Worm (Caenorhabditis elegans) whole organism, L3 larva: ENCODE measurements around the gene asp-14.

Experiments
- R02D3.7 ChIP-seq: fragments of 150-350 bp; optimal IDR thresholded peaks from 2 replicates; lab custom pipeline; 2014; ENCODE audit warnings: missing biosample characterization, missing genetic modification characterization
- ZK546.5 ChIP-seq: sonication (generic microtip); optimal IDR thresholded peaks from 2 replicates; lab custom pipeline; 2017; ENCODE audit warnings: missing biosample characterization, missing genetic modification characterization
- aly-2 ChIP-seq: fragments of 150-350 bp; optimal IDR thresholded peaks from 2 replicates; lab custom pipeline; 2014; ENCODE audit warnings: missing biosample characterization, missing genetic modification characterization
- ceh-16 ChIP-seq: sonication (generic microtip); optimal IDR thresholded peaks from 2 replicates; lab custom pipeline; 2017; ENCODE audit warnings: missing biosample characterization, missing genetic modification characterization
- ceh-28 ChIP-seq: fragments of 150-350 bp; optimal IDR thresholded peaks from 2 replicates; lab custom pipeline; 2014; ENCODE audit warnings: missing biosample characterization, missing genetic modification reagents, missing genetic modification characterization
- ceh-82 ChIP-seq: fragments of 150-350 bp; optimal IDR thresholded peaks from 2 replicates; lab custom pipeline; 2014; ENCODE audit warnings: missing biosample characterization, missing genetic modification characterization
- ceh-9 ChIP-seq: sonication (generic microtip); optimal IDR thresholded peaks from 2 replicates; lab custom pipeline; 2018; ENCODE audit warnings: missing biosample characterization, missing genetic modification characterization
- elt-1 ChIP-seq: fragments of 150-350 bp; optimal IDR thresholded peaks from 2 replicates; lab custom pipeline; 2014; ENCODE audit warnings: missing biosample characterization, missing genetic modification characterization
- elt-2 ChIP-seq: sonication (generic microtip); optimal IDR thresholded peaks from 2 replicates; lab custom pipeline; 2016; ENCODE audit warnings: missing genetic modification reagents, mild to moderate bottlenecking, missing genetic modification characterization, missing compliant biosample characterization
- elt-3 ChIP-seq, 3 experiments: fragments of 150-350 bp in 1 of 3; sonication (generic microtip) in 2 of 3; optimal IDR thresholded peaks; 2 replicates in 2 of 3; 4 replicates in 1 of 3; lab custom pipeline; 2014 to 2017; ENCODE audit warnings: missing biosample characterization in 3 of 3, missing genetic modification characterization in 3 of 3
- eor-1 ChIP-seq, 2 experiments: fragments of 150-350 bp; optimal IDR thresholded peaks; 2 replicates each; lab custom pipeline; 2014 to 2018; ENCODE audit warnings: missing biosample characterization in 2 of 2, missing genetic modification characterization in 2 of 2
- fkh-10 ChIP-seq: sonication (generic microtip); optimal IDR thresholded peaks from 2 replicates; lab custom pipeline; 2017; ENCODE audit warnings: missing biosample characterization, missing genetic modification reagents, missing genetic modification characterization
- fkh-2 ChIP-seq: fragments of 150-350 bp; optimal IDR thresholded peaks from 2 replicates; lab custom pipeline; 2014; ENCODE audit warnings: missing biosample characterization, missing genetic modification reagents, missing genetic modification characterization
- hmg-11 ChIP-seq: sonication (generic microtip); optimal IDR thresholded peaks from 2 replicates; lab custom pipeline; 2016; ENCODE audit warnings: missing genetic modification characterization, missing compliant biosample characterization
- jun-1 ChIP-seq: fragments of 150-350 bp; optimal IDR thresholded peaks from 2 replicates; lab custom pipeline; 2014; ENCODE audit warnings: missing biosample characterization, missing genetic modification reagents, missing genetic modification characterization
- lin-15B ChIP-seq: fragments of 150-350 bp; optimal IDR thresholded peaks from 2 replicates; lab custom pipeline; 2014; ENCODE audit warnings: missing biosample characterization, missing genetic modification characterization
- lin-39 ChIP-seq: fragments of 150-350 bp; optimal IDR thresholded peaks from 2 replicates; lab custom pipeline; 2018; ENCODE audit warnings: missing biosample characterization, missing genetic modification reagents, missing genetic modification characterization
- lsy-12 ChIP-seq: sonication (generic microtip); optimal IDR thresholded peaks from 2 replicates; lab custom pipeline; 2016; ENCODE audit warnings: mild to moderate bottlenecking, missing genetic modification characterization, missing compliant biosample characterization
- mdl-1 ChIP-seq: fragments of 150-350 bp; optimal IDR thresholded peaks from 2 replicates; lab custom pipeline; 2014; ENCODE audit warnings: missing biosample characterization, missing genetic modification characterization
- nfya-1 ChIP-seq: sonication (generic microtip); optimal IDR thresholded peaks from 2 replicates; lab custom pipeline; 2017; ENCODE audit warnings: missing genetic modification characterization, mild to moderate bottlenecking, missing compliant biosample characterization, antibody characterized with exemption, moderate library complexity; ENCODE audit not compliant: insufficient read depth
- nhr-11 ChIP-seq: fragments of 150-350 bp; optimal IDR thresholded peaks from 2 replicates; lab custom pipeline; 2014; ENCODE audit warnings: missing biosample characterization, missing genetic modification characterization
- nhr-12 ChIP-seq: fragments of 150-350 bp; optimal IDR thresholded peaks from 2 replicates; lab custom pipeline; 2014; ENCODE audit warnings: missing biosample characterization, missing genetic modification characterization
- nhr-237 ChIP-seq: fragments of 150-350 bp; optimal IDR thresholded peaks from 2 replicates; lab custom pipeline; 2014; ENCODE audit warnings: missing biosample characterization, missing genetic modification characterization
- nhr-25 ChIP-seq: sonication (generic microtip); optimal IDR thresholded peaks from 2 replicates; lab custom pipeline; 2017; ENCODE audit warnings: missing biosample characterization, missing genetic modification characterization
- nhr-28 ChIP-seq: fragments of 150-350 bp; optimal IDR thresholded peaks from 2 replicates; lab custom pipeline; 2014; ENCODE audit warnings: missing biosample characterization, missing genetic modification characterization
- nhr-43 ChIP-seq: sonication (generic microtip); optimal IDR thresholded peaks from 2 replicates; lab custom pipeline; 2016; ENCODE audit warnings: mild to moderate bottlenecking, missing genetic modification characterization, missing compliant biosample characterization; ENCODE audit not compliant: poor library complexity, severe bottlenecking
- nhr-67 ChIP-seq: fragments of 150-350 bp; optimal IDR thresholded peaks from 2 replicates; lab custom pipeline; 2014; ENCODE audit warnings: missing biosample characterization, missing genetic modification characterization
- nhr-76 ChIP-seq: fragments of 150-350 bp; sonication (generic microtip); optimal IDR thresholded peaks from 5 replicates; lab custom pipeline; 2014; ENCODE audit warnings: missing biosample characterization, missing genetic modification characterization
- nhr-77 ChIP-seq: fragments of 150-350 bp; optimal IDR thresholded peaks from 2 replicates; lab custom pipeline; 2014; ENCODE audit warnings: missing biosample characterization, missing genetic modification characterization
- pha-4 ChIP-seq: fragments of 150-350 bp; optimal IDR thresholded peaks from 2 replicates; lab custom pipeline; 2014; ENCODE audit warnings: missing biosample characterization, missing genetic modification reagents, missing genetic modification characterization
- pqm-1 ChIP-seq: fragments of 150-350 bp; optimal IDR thresholded peaks from 2 replicates; lab custom pipeline; 2017; ENCODE audit warnings: missing biosample characterization, missing genetic modification characterization, inconsistent platforms
- sea-2 ChIP-seq: fragments of 150-350 bp; sonication (generic microtip); optimal IDR thresholded peaks from 4 replicates; lab custom pipeline; 2014; ENCODE audit warnings: missing biosample characterization, missing genetic modification reagents, missing genetic modification characterization
- skn-1 ChIP-seq: fragments of 150-350 bp; optimal IDR thresholded peaks from 2 replicates; lab custom pipeline; 2014; ENCODE audit warnings: missing biosample characterization, missing genetic modification characterization
- tbx-2 ChIP-seq: sonication (generic microtip); optimal IDR thresholded peaks from 2 replicates; lab custom pipeline; 2016; ENCODE audit warnings: mild to moderate bottlenecking, missing genetic modification characterization, missing compliant biosample characterization
- unc-39 ChIP-seq: sonication (generic microtip); optimal IDR thresholded peaks from 4 replicates; lab custom pipeline; 2017; ENCODE audit warnings: missing biosample characterization, missing genetic modification characterization
- unc-62 ChIP-seq: fragments of 150-350 bp; sonication (generic microtip); optimal IDR thresholded peaks from 4 replicates; lab custom pipeline; 2014; ENCODE audit warnings: missing biosample characterization, missing genetic modification reagents, missing genetic modification characterization
- zag-1 ChIP-seq: fragments of 150-350 bp; optimal IDR thresholded peaks from 2 replicates; lab custom pipeline; 2014; ENCODE audit warnings: missing biosample characterization, missing genetic modification characterization
- ztf-11 ChIP-seq: fragments of 150-350 bp; optimal IDR thresholded peaks from 2 replicates; lab custom pipeline; 2014; ENCODE audit warnings: missing biosample characterization, missing genetic modification characterization
- ztf-4 ChIP-seq: fragments of 150-350 bp; optimal IDR thresholded peaks from 2 replicates; lab custom pipeline; 2014; ENCODE audit warnings: missing biosample characterization, missing genetic modification characterization

The asp-14 gene

ce11 chrX:6446564-6446963, at the start of gene asp-14:
TSS of gene asp-14 (minus strand) at chrX:6446664.
- TF ChIP-seq elt-2 (tag; lab: Kevin White, UChicago) (peak; percentile 16), skn-1 (no peak)
- TF ChIP-seq, all 47 proteins: peak for 1

- TF ChIP-seq ceh-9 (tag; lab: Kevin White, UChicago) (no peak), ceh-16 (no peak), skn-1 (no peak), nhr-11 (no peak), mdl-1 (tag; lab: Kevin White, UChicago) (no peak), fkh-10 (GFP tag; lab: Kevin White, UChicago) (no peak), nhr-77 (no peak), lin-39 (no peak), ceh-28 (no peak), nhr-12 (no peak), elt-3 (tag; optimal IDR thresholded peaks at IDR 0.05; lab: Kevin White, UChicago) (no peak), zag-1 (tag; lab: Kevin White, UChicago) (no peak), ztf-11 (tag; lab: Kevin White, UChicago) (no peak), nhr-67 (tag; lab: Kevin White, UChicago) (no peak), aly-2 (tag; lab: Kevin White, UChicago) (no peak), nhr-237 (no peak), elt-1 (tag; lab: Kevin White, UChicago) (no peak), unc-62 (GFP tag; lab: Kevin White, UChicago) (no peak), hmg-11 (tag; lab: Kevin White, UChicago) (no peak)
These were observed 38.3 kb upstream of the asp-14 start, which contains the start of gene gar-1 for ce11 chrX:6484780-6485179. TSS of gene gar-1 (minus strand) at chrX:6484880.

ce11 chrX:6476540-6476939, 30.1 kb upstream of the asp-14 start, which contains the start of gene C15B12.1:
TSS of gene C15B12.1 (plus strand) at chrX:6476810.
- TF ChIP-seq pqm-1 (tag; lab: Kevin White, UChicago) (peak; percentile 76), lin-39 (no peak), elt-2 (tag; lab: Kevin White, UChicago) (peak; percentile 67)

ce11 chrX:6473698-6474314, 27.3 kb upstream of the asp-14 start, which contains the start of the genes C15B12.4 and C15B12.8:
TSS of gene C15B12.4 (minus strand) at chrX:6473748.
TSS of gene C15B12.8 (plus strand) at chrX:6474264.
- TF ChIP-seq fkh-10 (GFP tag; lab: Kevin White, UChicago) (no peak), nhr-25 (no peak), tbx-2 (tag; lab: Kevin White, UChicago) (no peak), nhr-76 (no peak), lin-15B (tag; lab: Kevin White, UChicago) (no peak), nhr-67 (tag; lab: Kevin White, UChicago) (no peak), nfya-1 (no peak), jun-1 (tag; lab: Kevin White, UChicago) (no peak), sea-2 (GFP tag; lab: Kevin White, UChicago) (no peak), unc-39 (tag; lab: Kevin White, UChicago) (no peak), eor-1 (tag; optimal IDR thresholded peaks at IDR 0.05; lab: Kevin White, UChicago) (no peak), ceh-16 (no peak), pqm-1 (tag; lab: Kevin White, UChicago) (no peak), nhr-28 (tag; lab: Kevin White, UChicago) (no peak), pha-4 (tag; lab: Kevin White, UChicago) (no peak), nhr-43 (no peak), fkh-2 (tag; lab: Kevin White, UChicago) (no peak), ceh-82 (tag; lab: Kevin White, UChicago) (no peak), nhr-77 (no peak), ztf-11 (tag; lab: Kevin White, UChicago) (no peak)

ce11 chrX:6468499-6468898, 22.0 kb upstream of the asp-14 start, which contains the start of gene C15B12.9:
TSS of gene C15B12.9 (plus strand) at chrX:6468799.
- TF ChIP-seq nhr-25 (no peak), unc-62 (GFP tag; lab: Kevin White, UChicago) (no peak), elt-1 (tag; lab: Kevin White, UChicago) (no peak), lsy-12 (tag; lab: Kevin White, UChicago) (no peak), ceh-9 (tag; lab: Kevin White, UChicago) (no peak), ztf-4 (tag; lab: Kevin White, UChicago) (no peak), R02D3.7 (tag; lab: Kevin White, UChicago) (no peak), jun-1 (tag; lab: Kevin White, UChicago) (no peak), ZK546.5 (tag; lab: Kevin White, UChicago) (no peak)
